Worm (Caenorhabditis elegans): ENCODE measurements around the gene srh-178.
"Not testable (repeated sequence)": the region's sequence is repeated elsewhere in the genome, so short reads cannot be mapped to it uniquely, and the experiment has no call there.

srh-178 gene

DNA sequence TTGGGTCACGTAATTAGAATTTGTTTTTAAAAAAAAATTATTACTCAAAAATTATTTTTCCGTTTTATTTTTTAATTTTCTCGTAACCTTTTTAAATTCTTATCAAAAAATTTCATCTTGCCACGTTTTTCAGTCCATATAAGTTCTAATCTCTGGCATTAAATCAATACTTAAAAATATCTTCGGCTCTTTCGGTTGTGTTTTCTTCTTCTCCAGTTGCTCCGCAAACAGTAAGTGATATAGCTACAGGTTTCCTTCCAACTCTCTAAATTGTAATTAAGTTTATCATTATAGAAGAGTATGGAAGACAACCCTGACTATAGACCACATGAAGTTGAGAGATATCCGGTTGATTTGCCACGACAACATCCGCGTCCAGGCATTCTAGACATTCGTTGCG, 36.0 kb downstream of the srh-178 start, which contains the start of gene ZK228.1:
ZK228.1 (plus strand) TSS at position 301 of the 400 bp plus-strand sequence.
- TF ChIP-seq K11D2.4 (GFP tag; IDR thresholded peaks at IDR 0.05) = no peak
- no peak for TF ChIP-seq fkh-3 (tag; optimal IDR thresholded peaks at IDR 0.05)
- TF ChIP-seq nfya-1 (tag; optimal IDR thresholded peaks at IDR 0.05; ENCODE audit: borderline replicate concordance, insufficient read depth) = no peak
- TF ChIP-seq lin-40 (tag; optimal IDR thresholded peaks at IDR 0.05) = no peak
- no peak for TF ChIP-seq Y56A3A.18 (GFP tag; IDR thresholded peaks at IDR 0.05)
- TF ChIP-seq ztf-6 (GFP tag; IDR thresholded peaks at IDR 0.05) = no peak
- no peak for TF ChIP-seq lin-54 (GFP tag; optimal IDR thresholded peaks at IDR 0.05)
- no peak for TF ChIP-seq madf-8 (GFP tag; conservative IDR thresholded peaks at IDR 0.05)
- TF ChIP-seq rcor-1 (GFP tag; IDR thresholded peaks at IDR 0.05) = no peak
- TF ChIP-seq attf-6 (GFP tag; IDR thresholded peaks at IDR 0.05) = no peak
- TF ChIP-seq mxl-1 (tag; optimal IDR thresholded peaks at IDR 0.05) = no peak

DNA sequence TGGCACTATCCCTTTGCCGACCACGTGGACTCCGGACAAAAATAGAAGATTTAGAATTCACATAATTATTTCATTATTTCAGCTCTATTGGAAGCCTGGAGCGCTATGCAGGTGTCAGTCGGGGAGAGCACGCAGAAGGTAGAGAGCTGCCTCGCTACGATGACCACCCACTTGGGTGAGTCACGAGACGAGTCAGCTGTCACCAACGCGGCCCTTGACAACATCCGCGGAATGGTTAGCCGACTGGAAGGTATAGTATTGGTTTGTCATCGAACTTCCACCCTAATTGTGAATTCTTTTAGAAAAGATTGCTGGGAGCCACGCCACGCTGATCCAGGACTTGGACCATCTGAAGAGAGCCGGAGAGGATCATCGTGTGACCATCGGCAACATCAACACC, 40.7 kb downstream of the srh-178 start, which contains the start of gene ZK262.9:
ZK262.9 (plus strand) TSS at position 301 of the 400 bp plus-strand sequence.
- not testable (repeated sequence) for TF ChIP-seq zim-3 (tag; optimal IDR thresholded peaks at IDR 0.05); egrh-3 (GFP tag; IDR thresholded peaks at IDR 0.05); F37B4.10 (GFP tag; IDR thresholded peaks at IDR 0.05)

DNA sequence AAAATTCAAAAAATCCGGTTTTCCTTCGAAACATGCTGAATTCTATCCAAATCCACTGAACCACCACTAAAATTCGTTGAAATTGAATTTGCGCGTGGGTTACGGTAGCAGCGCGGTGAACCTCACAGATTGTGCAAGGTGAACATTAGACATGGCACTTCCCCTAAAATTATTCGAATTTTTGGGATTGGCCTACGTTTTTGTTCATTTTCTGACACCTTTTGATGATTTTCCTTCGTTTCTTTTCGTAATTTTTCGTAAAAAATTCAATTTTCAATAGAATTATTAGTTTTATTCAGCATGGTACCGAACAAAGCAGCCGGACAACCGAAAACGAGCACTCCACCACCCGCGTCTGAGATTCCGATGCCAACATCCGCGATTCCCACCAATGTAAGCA, 42.0 kb downstream of the srh-178 start, which contains the start of gene ZK262.8:
ZK262.8 (plus strand) TSS at position 301 of the 400 bp plus-strand sequence.
- TF ChIP-seq snpc-4 (GFP tag; optimal IDR thresholded peaks at IDR 0.05) (no peak), snpc-4 (tag; optimal IDR thresholded peaks at IDR 0.05) (no peak)

DNA sequence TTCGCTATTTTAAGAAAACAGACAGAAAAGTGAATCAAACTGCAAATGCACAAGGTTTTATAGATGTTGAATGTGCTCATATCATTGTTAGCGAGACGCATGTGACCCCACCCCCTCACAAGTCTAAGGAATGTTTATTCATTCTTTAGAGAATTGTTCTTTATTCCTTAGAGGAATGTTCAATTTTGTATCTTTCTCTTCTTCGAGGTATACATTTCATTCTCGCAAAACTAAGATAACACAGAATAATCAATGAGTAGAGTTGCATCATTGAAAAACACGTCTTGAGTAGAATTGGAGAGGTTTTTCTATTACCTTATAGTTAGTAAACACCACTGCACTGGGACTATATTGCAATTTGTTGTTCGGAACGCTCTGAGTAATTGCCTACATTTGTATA, 45.2 kb downstream of the srh-178 start, which contains the start of gene ZK262.20:
ZK262.20 (minus strand) TSS at position 101 of the 400 bp plus-strand sequence.
- no peak for TF ChIP-seq F33H1.4 (GFP tag; IDR thresholded peaks at IDR 0.05)
- no peak for TF ChIP-seq unc-130 (GFP tag; optimal IDR thresholded peaks at IDR 0.05)
- TF ChIP-seq attf-5 (GFP tag; optimal IDR thresholded peaks at IDR 0.05) = no peak
- no peak for TF ChIP-seq efl-1 (GFP tag; optimal IDR thresholded peaks at IDR 0.05)
- TF ChIP-seq hlh-12 (tag; optimal IDR thresholded peaks at IDR 0.05) = no peak
- no peak for TF ChIP-seq madf-10 (tag; optimal IDR thresholded peaks at IDR 0.05)
- no peak for TF ChIP-seq F57A8.1 (GFP tag; optimal IDR thresholded peaks at IDR 0.05)
- no peak for TF ChIP-seq ets-4 (GFP tag; optimal IDR thresholded peaks at IDR 0.05)
- TF ChIP-seq dpl-1 (GFP tag; optimal IDR thresholded peaks at IDR 0.05) = no peak

DNA sequence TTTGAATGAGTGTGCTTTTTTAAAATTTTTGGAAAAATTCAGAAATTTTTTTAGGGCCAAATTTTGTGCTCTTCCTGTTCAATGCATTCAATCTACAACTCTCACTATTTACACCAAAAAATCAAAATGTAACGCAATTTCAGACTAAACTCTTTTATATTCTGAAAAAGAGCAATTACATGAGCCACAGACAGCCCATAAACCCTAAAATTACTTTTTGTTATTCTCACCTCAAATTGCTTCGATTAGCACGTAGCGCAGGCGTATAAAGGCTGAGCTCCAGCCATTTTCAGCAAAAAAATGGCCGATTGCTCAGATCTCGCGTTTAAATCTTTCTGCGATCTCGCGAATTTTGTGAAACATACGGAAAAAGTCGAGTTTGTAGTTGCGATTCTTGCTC, 48.7 kb downstream of the srh-178 start, which contains the start of gene srw-82:
srw-82 (plus strand) TSS at position 301 of the 400 bp plus-strand sequence.
- TF ChIP-seq zim-3 (tag; optimal IDR thresholded peaks at IDR 0.05) = no peak

DNA sequence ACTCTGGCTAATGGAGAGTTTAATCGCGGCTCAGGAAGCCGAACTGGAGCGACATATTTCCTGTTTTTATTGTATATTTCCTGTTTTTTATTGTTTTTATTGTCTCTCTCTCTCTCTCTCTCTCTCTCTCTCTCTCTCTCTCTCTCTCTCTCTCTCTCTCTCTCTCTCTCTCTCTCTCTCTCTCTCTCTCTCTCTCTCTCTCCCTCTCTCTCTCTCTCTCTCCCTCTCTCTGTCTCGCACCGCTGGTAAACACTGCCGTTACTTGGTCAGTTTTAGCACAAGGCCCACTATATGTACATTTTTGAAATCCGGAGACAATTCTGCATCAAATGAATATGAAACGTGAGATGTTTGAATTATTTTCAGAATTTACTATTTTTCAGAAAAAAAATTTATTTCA, 49.3 kb downstream of the srh-178 start:
- no peak for TF ChIP-seq lag-1 (GFP tag; IDR thresholded peaks at IDR 0.05)
- TF ChIP-seq mcd-1 (GFP tag; IDR thresholded peaks at IDR 0.05) = 0 out of 2 replicates have a peak, but pooled peaks have one; percentile 12
- TF ChIP-seq attf-3 (GFP tag; conservative IDR thresholded peaks at IDR 0.05) = no peak
- TF ChIP-seq egrh-3 (GFP tag; IDR thresholded peaks at IDR 0.05) = peak; percentile 81
- TF ChIP-seq dpl-1 (GFP tag; optimal IDR thresholded peaks at IDR 0.05) = no peak

All from whole organism, young adult.